Worm (Caenorhabditis elegans) whole organism, L4 larva: Measurements from ENCODE around the gene ubq-2.

Experiments used
- F10B5.3 ChIP-seq: sonication (generic microtip); optimal IDR thresholded peaks from 2 replicates; lab custom pipeline; 2016; ENCODE audit warnings: mild to moderate bottlenecking, missing genetic modification characterization, missing compliant biosample characterization
- R02D3.7 ChIP-seq: fragments of 150-350 bp; sonication (generic microtip); optimal IDR thresholded peaks from 3 replicates; lab custom pipeline; 2014; ENCODE audit warnings: missing biosample characterization, missing genetic modification characterization
- Y105C5A.15 ChIP-seq: fragments of 200-800 bp; sonication (Bioruptor generic); IDR thresholded peaks from 2 replicates; pipeline ENCODE4 v1.3.6; 2022; ENCODE audit warnings: missing genetic modification characterization, missing compliant biosample characterization
- aha-1 ChIP-seq: fragments of 150-350 bp; peaks from one replicate; lab custom pipeline; 2014; ENCODE audit warnings: missing biosample characterization, missing genetic modification characterization
- ama-1 ChIP-seq: fragments of 150-350 bp; optimal IDR thresholded peaks from 2 replicates; lab custom pipeline; 2014; ENCODE audit warnings: inconsistent platforms, mixed read lengths
- arid-1 ChIP-seq: fragments of 200-800 bp; sonication (Bioruptor generic); conservative IDR thresholded peaks from 2 replicates; pipeline ENCODE4 v1.3.6; 2022; ENCODE audit warnings: missing genetic modification reagents, missing genetic modification characterization, missing compliant biosample characterization
- attf-4 ChIP-seq: sonication (generic microtip); optimal IDR thresholded peaks from 3 replicates; lab custom pipeline; 2017; ENCODE audit warnings: missing biosample characterization, missing genetic modification characterization
- ceh-44 ChIP-seq: fragments of 200-800 bp; sonication (Bioruptor generic); IDR thresholded peaks from 2 replicates; pipeline ENCODE4 v1.3.6; 2022; ENCODE audit warnings: missing genetic modification reagents, missing genetic modification characterization, missing compliant biosample characterization
- ceh-62 ChIP-seq: sonication (generic microtip); optimal IDR thresholded peaks from 2 replicates; lab custom pipeline; 2017; ENCODE audit warnings: missing biosample characterization, missing genetic modification characterization
- daf-16 ChIP-seq, 3 experiments: sonication (generic microtip); optimal IDR thresholded peaks; 2 replicates each; lab custom pipeline; 2016 to 2017; ENCODE audit warnings: missing genetic modification characterization in 3 of 3, missing genetic modification reagents in 3 of 3, mild to moderate bottlenecking in 2 of 3, missing compliant biosample characterization in 2 of 3, missing biosample characterization in 1 of 3, moderate library complexity in 1 of 3
- dmd-6 ChIP-seq: fragments of 200-800 bp; sonication (Bioruptor generic); IDR thresholded peaks from 2 replicates; pipeline ENCODE4 v1.3.6; 2022; ENCODE audit warnings: missing genetic modification reagents, missing genetic modification characterization, missing compliant biosample characterization
- dmd-9 ChIP-seq: fragments of 200-800 bp; sonication (Bioruptor generic); IDR thresholded peaks from 2 replicates; pipeline ENCODE4 v1.3.6; 2022; ENCODE audit warnings: missing genetic modification reagents, missing genetic modification characterization, missing compliant biosample characterization
- dve-1 ChIP-seq: sonication (generic microtip); optimal IDR thresholded peaks from 2 replicates; lab custom pipeline; 2017; ENCODE audit warnings: antibody characterized with exemption, mild to moderate bottlenecking, missing genetic modification characterization, missing compliant biosample characterization; ENCODE audit not compliant: insufficient read depth
- egl-43 ChIP-seq: fragments of 200-800 bp; sonication (Bioruptor generic); IDR thresholded peaks from 2 replicates; pipeline ENCODE4 v1.3.6; 2022; ENCODE audit warnings: missing genetic modification reagents, missing genetic modification characterization, missing compliant biosample characterization
- hlh-30 ChIP-seq: sonication (generic microtip); optimal IDR thresholded peaks from 2 replicates; lab custom pipeline; 2017; ENCODE audit warnings: antibody characterized with exemption, mild to moderate bottlenecking, missing genetic modification characterization, missing compliant biosample characterization; ENCODE audit not compliant: insufficient read depth
- hmg-1.1 ChIP-seq: fragments of 200-800 bp; sonication (Bioruptor generic); IDR thresholded peaks from 2 replicates; pipeline ENCODE4 v1.3.6; 2022; ENCODE audit warnings: missing genetic modification reagents, missing genetic modification characterization, missing compliant biosample characterization
- jun-1 ChIP-seq: fragments of 150-350 bp; optimal IDR thresholded peaks from 2 replicates; lab custom pipeline; 2014; ENCODE audit warnings: missing biosample characterization, missing genetic modification reagents, missing genetic modification characterization
- lim-7 ChIP-seq: fragments of 200-800 bp; sonication (Bioruptor generic); IDR thresholded peaks from 2 replicates; pipeline ENCODE4 v1.3.6; 2022; ENCODE audit warnings: missing genetic modification characterization, missing compliant biosample characterization
- lin-1 ChIP-seq: fragments of 200-800 bp; sonication (Bioruptor generic); IDR thresholded peaks from 2 replicates; pipeline ENCODE4 v1.3.6; 2022; ENCODE audit warnings: missing genetic modification reagents, missing genetic modification characterization, missing compliant biosample characterization
- lin-15B ChIP-seq: fragments of 150-350 bp; sonication (generic microtip); optimal IDR thresholded peaks from 3 replicates; lab custom pipeline; 2014; ENCODE audit warnings: missing biosample characterization, missing genetic modification characterization
- lin-29 ChIP-seq: fragments of 200-800 bp; sonication (Bioruptor generic); IDR thresholded peaks from 2 replicates; pipeline ENCODE4 v1.3.6; 2022; ENCODE audit warnings: missing genetic modification reagents, missing genetic modification characterization, missing compliant biosample characterization
- lin-39 ChIP-seq: fragments of 150-350 bp; optimal IDR thresholded peaks from 2 replicates; lab custom pipeline; 2014; ENCODE audit warnings: missing biosample characterization, missing genetic modification reagents, missing genetic modification characterization
- madf-9 ChIP-seq: fragments of 200-800 bp; sonication (Bioruptor generic); conservative IDR thresholded peaks from 2 replicates; pipeline ENCODE4 v1.3.6; 2022; ENCODE audit warnings: missing genetic modification reagents, missing genetic modification characterization, missing compliant biosample characterization
- mdl-1 ChIP-seq, 2 experiments: fragments of 150-350 bp in 1 of 2; sonication (generic microtip) in 1 of 2; optimal IDR thresholded peaks; 2 replicates each; lab custom pipeline; 2014 to 2017; ENCODE audit warnings: missing biosample characterization in 2 of 2, missing genetic modification characterization in 2 of 2
- mdt-29 ChIP-seq: fragments of 200-800 bp; sonication (Bioruptor generic); IDR thresholded peaks from 2 replicates; pipeline ENCODE4 v1.3.6; 2022; ENCODE audit warnings: missing genetic modification reagents, missing genetic modification characterization, missing compliant biosample characterization
- mxl-3 ChIP-seq: fragments of 200-800 bp; sonication (Bioruptor generic); optimal IDR thresholded peaks from 2 replicates; lab custom pipeline; 2018; ENCODE audit warnings: mild to moderate bottlenecking, missing genetic modification characterization, missing compliant biosample characterization
- nhr-10 ChIP-seq: fragments of 150-350 bp; optimal IDR thresholded peaks from 2 replicates; lab custom pipeline; 2014; ENCODE audit warnings: missing biosample characterization, missing genetic modification characterization
- nhr-25 ChIP-seq: sonication (generic microtip); optimal IDR thresholded peaks from 2 replicates; lab custom pipeline; 2017; ENCODE audit warnings: missing genetic modification characterization, mild to moderate bottlenecking, missing compliant biosample characterization, antibody characterized with exemption, moderate library complexity, borderline replicate concordance; ENCODE audit not compliant: insufficient read depth
- nhr-41 ChIP-seq: fragments of 200-800 bp; sonication (Bioruptor generic); IDR thresholded peaks from 2 replicates; pipeline ENCODE4 v1.3.6; 2022; ENCODE audit warnings: missing genetic modification reagents, missing genetic modification characterization, missing compliant biosample characterization
- nhr-48 ChIP-seq: sonication (generic microtip); optimal IDR thresholded peaks from 2 replicates; lab custom pipeline; 2016; ENCODE audit warnings: mild to moderate bottlenecking, missing genetic modification characterization, missing compliant biosample characterization
- nhr-6 ChIP-seq: fragments of 150-350 bp; optimal IDR thresholded peaks from 2 replicates; lab custom pipeline; 2014; ENCODE audit warnings: missing biosample characterization, missing genetic modification characterization
- nhr-76 ChIP-seq: fragments of 150-350 bp; optimal IDR thresholded peaks from 2 replicates; lab custom pipeline; 2014; ENCODE audit warnings: missing biosample characterization, missing genetic modification characterization
- pha-4 ChIP-seq, 2 experiments: fragments of 150-350 bp in 1 of 2; fragments of 200-800 bp in 1 of 2; sonication (Bioruptor generic) in 1 of 2; IDR thresholded peaks in 1 of 2; optimal IDR thresholded peaks in 1 of 2; 2 replicates each; pipeline versions ENCODE4 v1.3.6 to Lab custom; 2014 to 2022; ENCODE audit warnings: missing genetic modification characterization in 2 of 2, missing genetic modification reagents in 2 of 2, missing biosample characterization in 1 of 2, missing compliant biosample characterization in 1 of 2
- php-3 ChIP-seq: fragments of 200-800 bp; sonication (Bioruptor generic); IDR thresholded peaks from 2 replicates; pipeline ENCODE4 v1.3.6; 2022; ENCODE audit warnings: missing genetic modification reagents, missing genetic modification characterization, missing compliant biosample characterization
- set-16 ChIP-seq: fragments of 200-800 bp; sonication (Bioruptor generic); IDR thresholded peaks from 2 replicates; pipeline ENCODE4 v1.3.6; 2022; ENCODE audit warnings: missing genetic modification reagents, missing genetic modification characterization, missing compliant biosample characterization
- snpc-4 ChIP-seq: fragments of 150-350 bp; optimal IDR thresholded peaks from 2 replicates; lab custom pipeline; 2014; ENCODE audit warnings: missing biosample characterization, missing genetic modification characterization
- unc-39 ChIP-seq: sonication (generic microtip); optimal IDR thresholded peaks from 2 replicates; lab custom pipeline; 2017; ENCODE audit warnings: missing biosample characterization, missing genetic modification characterization
- unc-62 ChIP-seq, 3 experiments: fragments of 150-350 bp in 1 of 3; sonication (generic microtip); optimal IDR thresholded peaks in 2 of 3; peaks in 1 of 3; 1 replicate in 1 of 3; 2 replicates in 2 of 3; lab custom pipeline; 2014 to 2017; ENCODE audit warnings: missing biosample characterization in 3 of 3, missing genetic modification characterization in 3 of 3, missing genetic modification reagents in 3 of 3, missing genotype in 1 of 3
- zag-1 ChIP-seq: fragments of 150-350 bp; optimal IDR thresholded peaks from 2 replicates; lab custom pipeline; 2014; ENCODE audit warnings: missing biosample characterization, missing genetic modification characterization
- ztf-11 ChIP-seq: fragments of 150-350 bp; optimal IDR thresholded peaks from 2 replicates; lab custom pipeline; 2014; ENCODE audit warnings: missing biosample characterization, missing genetic modification characterization
- ztf-7 ChIP-seq: fragments of 150-350 bp; optimal IDR thresholded peaks from 2 replicates; lab custom pipeline; 2014; ENCODE audit warnings: missing biosample characterization, missing genetic modification characterization

Gene ubq-2

DNA sequence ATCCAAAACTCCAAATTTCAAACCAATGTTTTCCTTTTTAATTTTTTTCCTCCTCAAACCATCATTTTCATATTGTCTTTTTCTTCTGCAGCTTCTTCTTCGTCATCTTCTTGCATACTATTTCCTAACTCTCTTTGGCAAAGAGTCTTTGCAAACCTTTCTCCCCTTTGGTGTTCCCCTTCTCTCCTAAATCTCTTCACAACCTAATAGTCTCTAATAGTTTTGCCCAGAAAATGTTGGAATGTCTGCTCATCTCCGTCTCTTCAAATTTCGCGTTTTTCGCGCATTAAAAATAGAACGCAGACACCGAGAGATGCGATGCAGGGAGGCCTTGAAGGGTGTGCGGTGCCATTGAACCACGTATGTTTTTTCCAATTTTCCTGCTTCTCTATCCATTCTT is 23.8 kb upstream of the ubq-2 start, which contains the start of gene ZK1010.10 (continued):
- TF ChIP-seq dmd-6 (GFP tag; lab: Robert Waterston, UW), result peak; percentile 29; the same call in 1 of the 2 replicates
- no peak for TF ChIP-seq lin-1
- no peak for TF ChIP-seq ztf-11 (tag; lab: Kevin White, UChicago)
- TF ChIP-seq attf-4 (tag; lab: Kevin White, UChicago), result no peak
- no peak for TF ChIP-seq nhr-10 (tag; lab: Kevin White, UChicago)
- peak; percentile 6 for TF ChIP-seq jun-1 (tag; lab: Kevin White, UChicago)
- no peak for TF ChIP-seq php-3
- TF ChIP-seq lin-15B (tag; lab: Kevin White, UChicago), result no peak
- no peak for TF ChIP-seq nhr-48 (tag; lab: Kevin White, UChicago)
- no peak for TF ChIP-seq nhr-41
- no peak for TF ChIP-seq dve-1 (tag; lab: Kevin White, UChicago)
- TF ChIP-seq nhr-76 (tag; lab: Kevin White, UChicago), result no peak
- TF ChIP-seq mxl-3 (GFP tag; lab: Kevin White, UChicago), result no peak
- TF ChIP-seq egl-43 (GFP tag; lab: Robert Waterston, UW), result no peak
- no peak for TF ChIP-seq ztf-7
- no peak for TF ChIP-seq madf-9 (GFP tag; lab: Robert Waterston, UW)
- TF ChIP-seq nhr-6 (tag; lab: Kevin White, UChicago), result peak; percentile 43
- peak in 1 of 2 experiments; percentile 10 for TF ChIP-seq mdl-1 (tag; optimal IDR thresholded peaks at IDR 0.05; lab: Kevin White, UChicago)
- TF ChIP-seq lin-29 (GFP tag; lab: Robert Waterston, UW), result no peak
- no peak for TF ChIP-seq lin-39 (tag; lab: Kevin White, UChicago)
- TF ChIP-seq Y105C5A.15 (GFP tag; lab: Robert Waterston, UW), result no peak
- TF ChIP-seq ceh-44 (GFP tag; lab: Robert Waterston, UW), result no peak
- no peak for TF ChIP-seq pha-4 (GFP tag; IDR thresholded peaks at IDR 0.05; lab: Robert Waterston, UW)
- TF ChIP-seq pha-4 (tag; optimal IDR thresholded peaks at IDR 0.05; lab: Kevin White, UChicago), result no peak

DNA sequence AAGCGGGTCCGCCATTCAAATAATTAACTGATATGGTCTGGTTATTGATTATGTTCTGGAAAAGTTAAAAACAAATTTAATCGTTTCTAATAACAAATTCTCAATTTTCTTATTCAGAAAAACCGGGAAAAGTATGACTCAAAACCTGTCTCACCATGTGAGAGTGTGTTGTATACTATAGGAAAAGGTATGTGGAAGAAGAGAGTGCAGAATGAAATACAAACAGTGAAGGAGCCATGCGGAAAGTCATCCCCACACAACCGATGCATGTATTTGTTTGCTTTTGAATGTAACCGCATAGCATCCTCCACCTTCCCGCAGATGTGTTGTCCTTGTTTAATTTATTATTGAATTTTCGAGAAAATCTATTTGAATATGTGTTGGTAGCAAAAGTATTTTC is 22.1 kb upstream of the ubq-2 start, which contains the start of gene ZK1010.8:
TSS of gene ZK1010.8 (minus strand) at position 214 of the 400 bp plus-strand sequence.
- TF ChIP-seq hmg-1.1 (GFP tag; lab: Robert Waterston, UW) (no peak), pha-4 (GFP tag; IDR thresholded peaks at IDR 0.05; lab: Robert Waterston, UW) (no peak), pha-4 (tag; optimal IDR thresholded peaks at IDR 0.05; lab: Kevin White, UChicago) (peak; percentile 83), dve-1 (tag; lab: Kevin White, UChicago) (peak; percentile 6), nhr-6 (tag; lab: Kevin White, UChicago) (peak; percentile 55), mxl-3 (GFP tag; lab: Kevin White, UChicago) (no peak), R02D3.7 (no peak), dmd-6 (GFP tag; lab: Robert Waterston, UW) (no peak), arid-1 (GFP tag; lab: Robert Waterston, UW) (no peak), unc-39 (no peak), lim-7 (GFP tag; lab: Robert Waterston, UW) (no peak), snpc-4 (no peak), F10B5.3 (tag; lab: Kevin White, UChicago) (no peak), hlh-30 (tag; lab: Kevin White, UChicago) (peak; percentile 85), php-3 (no peak), ama-1 (no peak), nhr-76 (tag; lab: Kevin White, UChicago) (no peak), daf-16 (GFP tag; optimal IDR thresholded peaks at IDR 0.05; lab: Kevin White, UChicago) (no peak), daf-16 (tag; optimal IDR thresholded peaks at IDR 0.05; lab: Kevin White, UChicago) (peak; percentile 13)

DNA sequence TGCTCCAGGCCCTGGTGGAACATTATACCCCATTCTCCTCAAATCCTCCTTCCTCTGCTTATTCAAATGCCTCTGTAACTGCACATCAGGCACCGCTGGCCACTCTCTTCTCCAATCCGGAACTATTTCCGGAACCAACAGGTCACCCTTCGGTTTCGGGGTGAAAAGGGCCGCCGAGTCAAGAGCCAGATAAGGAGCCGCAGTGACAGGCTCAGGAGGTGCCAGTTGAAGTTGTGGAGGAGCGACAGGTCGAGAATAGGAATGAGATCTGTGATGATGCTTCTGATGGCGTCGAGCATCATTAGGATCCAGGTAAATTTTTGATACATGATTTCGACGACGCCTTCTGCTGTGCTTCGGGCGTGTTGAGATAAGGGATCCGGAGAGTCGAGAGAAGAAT is 19.9 kb upstream of the ubq-2 start:
- TF ChIP-seq zag-1 (tag; lab: Kevin White, UChicago) (no peak), set-16 (GFP tag; lab: Robert Waterston, UW) (peak; percentile 67), ceh-62 (tag; lab: Kevin White, UChicago) (no peak), unc-62 (GFP tag; optimal IDR thresholded peaks at IDR 0.05 in 1 of 2; lab: Kevin White, UChicago) (peak in 1 of 2 experiments; percentile 70), unc-62 (tag; optimal IDR thresholded peaks at IDR 0.05; lab: Kevin White, UChicago) (no peak), aha-1 (tag; lab: Kevin White, UChicago) (peak; percentile 20), dmd-9 (no peak), nhr-25 (tag; lab: Kevin White, UChicago) (no peak), mdt-29 (GFP tag; lab: Robert Waterston, UW) (0 out of 2 replicates have a peak, but pooled peaks have one; percentile 23)
